Worm (Caenorhabditis elegans) whole organism, midembryonic: Measurements from ENCODE around the gene rps-14.

Experiments
- T22C8.4 ChIP-seq: fragments of 200-800 bp; sonication (Bioruptor generic); IDR thresholded peaks from 2 replicates; pipeline ENCODE4 v1.3.6; 2022; ENCODE audit warnings: missing genetic modification characterization, missing compliant biosample characterization
- cog-1 ChIP-seq: sonication (generic microtip); optimal IDR thresholded peaks from 2 replicates; lab custom pipeline; 2016; ENCODE audit warnings: missing genetic modification characterization, missing compliant biosample characterization
- flt-1 ChIP-seq: fragments of 200-800 bp; sonication (Bioruptor generic); IDR thresholded peaks from 2 replicates; pipeline ENCODE4 v1.3.6; 2022; ENCODE audit warnings: missing genetic modification characterization, missing compliant biosample characterization
- klf-2 ChIP-seq: fragments of 200-800 bp; sonication (Bioruptor generic); conservative IDR thresholded peaks from 2 replicates; pipeline ENCODE4 v1.3.6; 2022; ENCODE audit warnings: missing genetic modification reagents, missing genetic modification characterization, missing compliant biosample characterization
- med-1 ChIP-seq: sonication (generic microtip); optimal IDR thresholded peaks from 2 replicates; lab custom pipeline; 2017; ENCODE audit warnings: missing genetic modification characterization, mild to moderate bottlenecking, missing compliant biosample characterization, antibody characterized with exemption, missing genetic modification reagents; ENCODE audit not compliant: insufficient read depth
- ref-1 ChIP-seq: fragments of 200-800 bp; sonication (Bioruptor generic); conservative IDR thresholded peaks from 2 replicates; pipeline ENCODE4 v1.3.6; 2022; ENCODE audit warnings: missing genetic modification reagents, missing genetic modification characterization, missing compliant biosample characterization
- tab-1 ChIP-seq: fragments of 200-800 bp; sonication (Bioruptor generic); IDR thresholded peaks from 2 replicates; pipeline ENCODE4 v1.3.6; 2022; ENCODE audit warnings: missing genetic modification characterization, missing compliant biosample characterization
- ztf-23 ChIP-seq: fragments of 200-800 bp; sonication (Bioruptor generic); IDR thresholded peaks from 2 replicates; pipeline ENCODE4 v1.3.6; 2022; ENCODE audit warnings: missing genetic modification reagents, missing genetic modification characterization, missing compliant biosample characterization
- ztf-29 ChIP-seq: fragments of 200-800 bp; sonication (Bioruptor generic); IDR thresholded peaks from 2 replicates; pipeline ENCODE4 v1.3.6; 2022; ENCODE audit warnings: missing genetic modification reagents, missing genetic modification characterization, missing compliant biosample characterization

DNA sequence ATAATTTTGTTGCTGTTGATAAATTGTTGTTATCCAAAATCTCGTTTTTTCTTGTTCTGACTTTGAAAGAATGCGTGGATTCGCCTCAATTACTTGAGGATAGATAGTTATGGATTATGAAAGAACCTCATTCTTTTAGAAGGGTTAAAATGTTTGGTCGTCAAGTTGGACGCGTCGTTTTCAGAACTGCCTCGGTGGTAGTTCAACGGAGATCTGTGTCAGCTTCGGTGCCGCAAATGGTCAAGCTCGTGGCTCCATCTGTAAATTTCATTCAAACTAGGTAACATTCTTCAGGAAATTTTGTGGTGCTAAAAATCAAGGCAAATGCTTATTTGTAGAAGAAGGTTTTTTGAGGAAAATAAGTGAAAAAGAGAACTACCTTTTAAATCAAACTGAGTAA, 1.2 kb upstream of the rps-14 start, which contains the start of gene ndab-2:
- TF ChIP-seq ztf-23 (GFP tag; lab: Robert Waterston, UW), result no peak
- no peak for TF ChIP-seq klf-2 (GFP tag; lab: Robert Waterston, UW)
- TF ChIP-seq ztf-29 (GFP tag; lab: Robert Waterston, UW), result no peak
- TF ChIP-seq flt-1 (GFP tag; lab: Robert Waterston, UW), result no peak
- TF ChIP-seq tab-1 (GFP tag; lab: Robert Waterston, UW), result no peak
- no peak for TF ChIP-seq med-1
- TF ChIP-seq cog-1 (tag; lab: Kevin White, UChicago), result no peak
- no peak for TF ChIP-seq T22C8.4 (GFP tag; lab: Robert Waterston, UW)
- TF ChIP-seq ref-1 (GFP tag; lab: Robert Waterston, UW), result no peak
